Worm (Caenorhabditis elegans): ENCODE measurements around the gene F57A10.2.
"Not testable (repeated sequence)": the region's sequence is repeated elsewhere in the genome, so short reads cannot be mapped to it uniquely, and the experiment has no call there.

ce11 chrV:15803079-15803478 is 36.7 kb downstream of the F57A10.2 start, which contains the start of gene srd-27:
- not testable (repeated sequence) for TF ChIP-seq pqm-1 (tag; optimal IDR thresholded peaks at IDR 0.05); gmeb-2 (tag; optimal IDR thresholded peaks at IDR 0.05); fkh-6 (tag; optimal IDR thresholded peaks at IDR 0.05); ceh-18 (tag; optimal IDR thresholded peaks at IDR 0.05); pha-4 (tag; optimal IDR thresholded peaks at IDR 0.05); hlh-30 (tag; optimal IDR thresholded peaks at IDR 0.05; ENCODE audit: insufficient read depth); ref-2 (tag; optimal IDR thresholded peaks at IDR 0.05); ceh-45 (GFP tag; IDR thresholded peaks at IDR 0.05); tbx-2 (tag; optimal IDR thresholded peaks at IDR 0.05)
